Worm (Caenorhabditis elegans): ENCODE results near the gene sri-28.

ce11 chrII:3053689-3054088 lies 5.2 kb downstream of the sri-28 start:
- TF ChIP-seq fos-1 (tag; optimal IDR thresholded peaks at IDR 0.05) (no peak), egl-27 (tag; optimal IDR thresholded peaks at IDR 0.05) (no peak), alr-1 (tag; optimal IDR thresholded peaks at IDR 0.05) (no peak), nhr-23 (tag; optimal IDR thresholded peaks at IDR 0.05) (no peak), ama-1 (optimal IDR thresholded peaks at IDR 0.05) (no peak), lin-13 (GFP tag; optimal IDR thresholded peaks at IDR 0.05) (no peak), gmeb-1 (tag; optimal IDR thresholded peaks at IDR 0.05) (no peak), snpc-4 (tag; optimal IDR thresholded peaks at IDR 0.05) (no peak), unc-62 (GFP tag; optimal IDR thresholded peaks at IDR 0.05) (no peak), nhr-10 (tag; optimal IDR thresholded peaks at IDR 0.05) (no peak), aly-2 (tag; optimal IDR thresholded peaks at IDR 0.05) (no peak), unc-39 (tag; optimal IDR thresholded peaks at IDR 0.05) (no peak), ztf-4 (tag; optimal IDR thresholded peaks at IDR 0.05) (no peak), dmd-4 (tag; optimal IDR thresholded peaks at IDR 0.05) (no peak)

All from whole organism, L2 larva.